Worm (Caenorhabditis elegans) whole organism, midembryonic: ENCODE measurements around the gene fbxc-43.

Experiments
- T22C8.4 ChIP-seq: fragments of 200-800 bp; sonication (Bioruptor generic); IDR thresholded peaks from 2 replicates; pipeline ENCODE4 v1.3.6; 2022; ENCODE audit warnings: missing genetic modification characterization, missing compliant biosample characterization
- cog-1 ChIP-seq: sonication (generic microtip); optimal IDR thresholded peaks from 2 replicates; lab custom pipeline; 2016; ENCODE audit warnings: missing genetic modification characterization, missing compliant biosample characterization
- flt-1 ChIP-seq: fragments of 200-800 bp; sonication (Bioruptor generic); IDR thresholded peaks from 2 replicates; pipeline ENCODE4 v1.3.6; 2022; ENCODE audit warnings: missing genetic modification characterization, missing compliant biosample characterization
- klf-2 ChIP-seq: fragments of 200-800 bp; sonication (Bioruptor generic); conservative IDR thresholded peaks from 2 replicates; pipeline ENCODE4 v1.3.6; 2022; ENCODE audit warnings: missing genetic modification reagents, missing genetic modification characterization, missing compliant biosample characterization
- med-1 ChIP-seq: sonication (generic microtip); optimal IDR thresholded peaks from 2 replicates; lab custom pipeline; 2017; ENCODE audit warnings: missing genetic modification characterization, mild to moderate bottlenecking, missing compliant biosample characterization, antibody characterized with exemption, missing genetic modification reagents; ENCODE audit not compliant: insufficient read depth
- ref-1 ChIP-seq: fragments of 200-800 bp; sonication (Bioruptor generic); conservative IDR thresholded peaks from 2 replicates; pipeline ENCODE4 v1.3.6; 2022; ENCODE audit warnings: missing genetic modification reagents, missing genetic modification characterization, missing compliant biosample characterization
- tab-1 ChIP-seq: fragments of 200-800 bp; sonication (Bioruptor generic); IDR thresholded peaks from 2 replicates; pipeline ENCODE4 v1.3.6; 2022; ENCODE audit warnings: missing genetic modification characterization, missing compliant biosample characterization
- ztf-23 ChIP-seq: fragments of 200-800 bp; sonication (Bioruptor generic); IDR thresholded peaks from 2 replicates; pipeline ENCODE4 v1.3.6; 2022; ENCODE audit warnings: missing genetic modification reagents, missing genetic modification characterization, missing compliant biosample characterization
- ztf-29 ChIP-seq: fragments of 200-800 bp; sonication (Bioruptor generic); IDR thresholded peaks from 2 replicates; pipeline ENCODE4 v1.3.6; 2022; ENCODE audit warnings: missing genetic modification reagents, missing genetic modification characterization, missing compliant biosample characterization

fbxc-43 gene

DNA sequence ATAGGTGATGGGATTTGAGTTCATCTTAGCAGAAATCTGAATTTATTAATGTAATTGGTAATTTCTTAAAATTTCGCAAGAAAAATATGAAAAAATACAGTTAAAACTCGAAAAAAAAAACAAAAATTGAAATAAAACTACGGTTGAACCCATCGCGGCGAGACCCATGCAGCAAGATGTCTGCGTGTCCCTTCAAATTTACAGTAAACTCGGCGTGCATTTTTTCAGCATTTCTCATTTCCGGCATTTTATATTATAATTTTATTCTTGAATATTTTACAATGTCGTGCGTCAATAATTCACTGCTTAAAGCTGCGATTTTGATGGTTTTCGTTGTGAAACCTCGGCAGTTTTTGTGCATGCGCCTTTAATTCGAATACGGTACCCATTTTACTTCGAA is at the start of gene fbxc-43:
TSS of gene fbxc-43 (minus strand) at position 38 of the 400 bp plus-strand sequence.
- TF ChIP-seq ztf-29 (no peak), ref-1 (GFP tag; lab: Robert Waterston, UW) (no peak), klf-2 (GFP tag; lab: Robert Waterston, UW) (no peak), med-1 (GFP tag; lab: Kevin White, UChicago) (no peak), tab-1 (GFP tag; lab: Robert Waterston, UW) (no peak), ztf-23 (GFP tag; lab: Robert Waterston, UW) (no peak), flt-1 (GFP tag; lab: Robert Waterston, UW) (no peak), T22C8.4 (no peak), cog-1 (tag; lab: Kevin White, UChicago) (no peak)

DNA sequence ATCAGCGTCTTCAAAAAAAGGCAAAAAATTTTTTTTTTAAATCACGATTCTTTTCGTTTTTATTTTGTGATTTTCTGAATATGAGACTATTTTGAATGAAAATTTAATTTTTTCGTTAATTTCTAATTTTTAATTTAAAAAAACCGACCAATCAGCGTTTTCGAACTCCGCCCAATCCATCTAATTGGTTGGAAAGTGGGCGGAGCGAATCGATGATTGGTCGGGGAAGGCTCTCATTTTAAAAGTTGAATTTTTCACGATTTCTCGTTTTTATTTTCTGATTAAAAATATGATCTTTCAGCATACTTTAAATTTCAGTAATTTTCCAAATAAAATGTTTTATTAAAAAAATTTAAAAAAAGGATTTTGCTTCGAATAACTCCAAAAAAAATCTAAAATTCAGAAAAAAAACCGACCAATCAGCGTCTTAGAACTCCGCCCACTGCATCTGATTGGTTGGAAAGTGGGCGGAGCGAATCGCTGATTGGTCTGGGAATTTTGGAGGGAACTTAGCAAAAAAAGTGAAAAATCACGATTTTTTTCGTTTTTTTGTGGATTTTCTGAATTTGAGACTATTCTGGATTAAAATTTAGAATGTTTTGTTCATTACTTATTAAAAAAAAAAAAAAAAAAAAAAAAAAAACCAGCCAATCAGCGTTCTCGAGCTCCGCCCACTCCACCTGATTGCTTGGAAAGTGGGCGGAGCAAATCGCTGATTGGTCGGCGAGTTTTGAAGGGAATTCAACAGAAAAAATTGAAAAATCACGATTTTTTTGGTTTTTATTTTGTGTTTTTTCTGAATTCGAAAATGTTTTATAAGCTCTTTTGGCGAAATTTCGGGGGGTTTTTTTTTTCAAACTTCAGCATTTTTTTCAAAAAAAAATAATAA is 48.8 kb upstream of the fbxc-43 start:
- TF ChIP-seq ref-1 (GFP tag; lab: Robert Waterston, UW) = no peak
- no peak for TF ChIP-seq ztf-23 (GFP tag; lab: Robert Waterston, UW)
- no peak for TF ChIP-seq tab-1 (GFP tag; lab: Robert Waterston, UW)
- no peak for TF ChIP-seq cog-1 (tag; lab: Kevin White, UChicago)
- TF ChIP-seq ztf-29 = no peak
- no peak for TF ChIP-seq T22C8.4
- TF ChIP-seq klf-2 (GFP tag; lab: Robert Waterston, UW) = no peak
- no peak for TF ChIP-seq med-1 (GFP tag; lab: Kevin White, UChicago)
- no peak for TF ChIP-seq flt-1 (GFP tag; lab: Robert Waterston, UW)

DNA sequence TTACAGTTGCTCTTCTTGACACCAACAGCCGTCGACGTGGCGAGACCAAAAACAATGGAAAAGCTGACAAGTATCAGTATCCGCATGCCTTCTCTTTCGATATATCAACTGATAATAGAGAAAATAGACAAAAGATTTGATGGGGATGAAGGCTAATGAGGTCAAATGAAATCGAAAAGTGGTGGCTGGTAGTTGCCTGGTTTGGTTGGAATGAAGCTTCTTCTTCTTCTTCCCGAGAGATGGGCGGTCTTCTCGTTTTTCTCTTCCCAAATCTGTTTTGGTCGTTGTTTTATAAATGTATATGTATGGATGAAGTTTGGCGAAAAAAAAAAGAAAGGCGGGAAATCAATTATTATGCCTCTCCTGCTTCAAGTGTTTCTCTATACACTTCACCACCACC is 45.9 kb upstream of the fbxc-43 start, which contains the start of gene C01F1.5:
TSS of gene C01F1.5 (minus strand) at position 103 of the 400 bp plus-strand sequence.
- 0 out of 2 replicates have a peak, but pooled peaks have one; percentile 34 for TF ChIP-seq flt-1 (GFP tag; lab: Robert Waterston, UW)
- no peak for TF ChIP-seq ztf-29

DNA sequence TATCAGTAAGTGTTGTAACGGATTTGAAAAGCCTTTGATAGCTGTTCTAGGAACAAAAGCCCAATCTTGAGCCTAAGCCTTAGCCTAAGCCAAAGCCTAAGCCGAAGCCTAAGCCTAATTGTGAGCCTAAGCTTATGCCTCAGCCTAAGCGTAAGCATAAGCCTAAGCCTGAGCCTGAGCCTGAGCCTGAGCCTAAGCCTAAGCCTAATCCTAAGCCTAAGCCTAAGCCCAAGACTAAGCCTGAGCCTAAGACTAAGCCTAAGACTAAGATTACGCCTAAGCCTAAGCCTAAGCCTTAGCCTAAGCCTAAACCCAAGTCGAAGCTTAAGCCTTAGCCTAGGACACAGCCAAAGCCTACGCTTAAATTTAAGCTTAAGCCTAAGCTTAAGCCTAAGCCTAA is 41.8 kb upstream of the fbxc-43 start:
- TF ChIP-seq med-1 (GFP tag; lab: Kevin White, UChicago) (no peak), flt-1 (GFP tag; lab: Robert Waterston, UW) (no peak), klf-2 (GFP tag; lab: Robert Waterston, UW) (no peak), ztf-23 (GFP tag; lab: Robert Waterston, UW) (no peak), ztf-29 (0 out of 2 replicates have a peak, but pooled peaks have one; percentile 32), ref-1 (GFP tag; lab: Robert Waterston, UW) (no peak), cog-1 (tag; lab: Kevin White, UChicago) (no peak)

DNA sequence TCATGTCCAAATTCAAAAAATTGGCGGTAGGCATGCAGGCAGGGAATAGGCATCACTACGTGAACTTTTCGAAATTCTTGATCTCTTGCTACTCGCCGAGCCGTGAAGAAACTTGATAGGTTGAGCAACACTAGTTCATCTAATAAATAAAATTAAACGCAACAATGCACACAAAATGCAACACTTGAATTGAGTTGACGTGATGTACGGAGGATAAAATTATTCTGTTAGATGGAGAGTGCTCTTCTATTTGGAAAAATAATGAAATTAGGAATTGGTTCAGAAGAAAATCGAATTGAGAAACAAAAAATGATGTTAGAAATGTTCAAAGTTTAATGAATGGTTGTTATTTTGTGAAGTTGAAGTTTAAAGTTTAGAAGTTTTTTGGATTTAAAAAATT is 41.1 kb upstream of the fbxc-43 start:
- TF ChIP-seq ref-1 (GFP tag; lab: Robert Waterston, UW) (no peak), klf-2 (GFP tag; lab: Robert Waterston, UW) (no peak), flt-1 (GFP tag; lab: Robert Waterston, UW) (no peak), tab-1 (GFP tag; lab: Robert Waterston, UW) (no peak), ztf-23 (GFP tag; lab: Robert Waterston, UW) (no peak)

DNA sequence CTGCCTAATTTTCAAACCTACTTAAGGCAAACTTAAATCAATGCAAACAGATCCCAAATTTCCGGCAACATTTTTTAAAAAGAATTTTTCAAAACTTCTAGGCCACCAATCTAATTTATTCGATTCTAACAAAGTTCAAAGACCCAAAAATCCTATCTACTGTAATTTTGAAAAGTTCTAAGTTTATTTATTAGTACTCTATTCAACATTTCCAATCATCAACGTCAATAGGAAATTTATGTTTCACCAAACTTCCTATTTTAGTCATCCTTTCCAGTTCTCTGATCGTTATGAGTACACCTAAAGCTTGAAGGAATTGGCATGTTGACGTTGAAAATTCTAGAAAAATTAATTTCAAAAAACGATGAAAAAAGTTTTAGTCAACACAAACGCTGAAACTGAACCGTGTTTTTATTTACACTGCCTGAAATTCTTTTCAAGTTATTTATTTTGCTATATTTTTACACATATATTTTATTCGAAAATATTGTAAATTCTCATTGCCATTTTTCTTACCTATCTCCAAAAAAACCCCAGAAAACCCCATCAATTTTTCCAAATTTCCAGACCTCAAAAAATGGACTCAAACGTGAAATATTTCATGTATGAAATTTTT is 39.9 kb upstream of the fbxc-43 start, which contains the start of gene npr-42:
TSS of gene npr-42 (plus strand) at position 566 of the 616 bp plus-strand sequence.
- no peak for TF ChIP-seq ztf-23 (GFP tag; lab: Robert Waterston, UW)
- TF ChIP-seq tab-1 (GFP tag; lab: Robert Waterston, UW) = no peak

DNA sequence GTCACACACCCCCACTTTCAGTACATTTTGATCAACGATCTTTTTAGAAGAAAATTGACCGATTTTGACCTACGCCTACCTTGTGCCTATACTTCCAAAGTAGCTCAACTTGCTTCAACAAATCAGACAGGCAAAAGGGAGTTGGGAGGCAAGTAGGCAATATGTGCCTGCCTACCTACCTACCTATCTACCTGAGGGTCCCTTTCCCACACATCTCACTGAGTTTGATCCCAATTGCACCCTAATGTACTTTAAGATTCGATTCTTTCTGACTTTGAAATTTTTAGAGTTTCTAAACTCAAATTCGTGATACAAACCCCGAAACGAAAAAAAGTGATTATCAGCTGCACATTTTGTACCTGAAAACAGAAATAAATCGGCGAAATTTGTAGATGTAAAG is 31.9 kb upstream of the fbxc-43 start:
- TF ChIP-seq ztf-23 (GFP tag; lab: Robert Waterston, UW) (no peak), flt-1 (GFP tag; lab: Robert Waterston, UW) (no peak), ref-1 (GFP tag; lab: Robert Waterston, UW) (no peak), cog-1 (tag; lab: Kevin White, UChicago) (no peak), ztf-29 (no peak), T22C8.4 (no peak), tab-1 (GFP tag; lab: Robert Waterston, UW) (no peak), med-1 (GFP tag; lab: Kevin White, UChicago) (no peak), klf-2 (GFP tag; lab: Robert Waterston, UW) (no peak)

DNA sequence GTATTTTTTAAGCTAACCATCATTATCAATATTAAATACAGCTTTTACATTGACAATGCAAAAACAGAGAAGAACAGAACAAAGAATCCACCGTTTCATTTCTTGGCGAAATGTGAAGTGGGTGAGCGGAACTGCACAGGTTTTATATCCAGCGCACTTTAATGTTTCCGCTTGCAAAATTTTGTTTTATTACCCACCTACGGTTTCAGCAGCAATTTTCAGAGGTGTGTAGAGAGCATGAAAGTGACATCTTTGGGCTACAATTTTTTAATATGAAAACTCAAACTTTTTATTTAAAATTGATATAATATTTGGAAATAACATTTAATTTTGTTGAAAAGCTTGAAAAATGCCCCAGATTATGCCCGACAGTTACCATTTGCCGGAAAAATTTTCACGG is 22.9 kb upstream of the fbxc-43 start, which contains the start of gene clec-135:
TSS of gene clec-135 (minus strand) at position 101 of the 400 bp plus-strand sequence.
- no peak for TF ChIP-seq T22C8.4

DNA sequence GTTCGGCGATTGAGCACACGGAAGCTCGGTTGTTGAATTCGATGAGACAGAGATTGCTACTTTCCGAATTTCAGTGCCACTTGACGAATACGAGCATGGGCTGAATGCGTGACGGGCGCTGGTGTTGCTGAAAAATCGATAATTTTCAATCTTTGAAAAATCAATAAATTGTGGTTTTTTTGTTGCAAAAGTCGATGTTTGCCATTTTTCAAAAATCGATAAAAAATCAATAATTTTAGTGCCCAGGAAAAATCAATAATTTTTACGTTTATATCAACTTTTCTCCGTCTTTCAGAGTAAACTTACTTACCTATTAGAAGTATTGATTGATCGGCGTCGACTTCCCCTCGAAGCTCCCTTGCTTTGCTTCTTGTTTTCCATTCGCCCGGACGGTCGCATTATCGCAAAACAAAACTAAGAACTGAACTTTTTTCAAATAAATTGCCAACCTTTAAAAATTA is 20.8 kb upstream of the fbxc-43 start, which contains the start of gene C16A11.7:
TSS of gene C16A11.7 (minus strand) at position 411 of the 461 bp plus-strand sequence.
- TF ChIP-seq tab-1 (GFP tag; lab: Robert Waterston, UW) = no peak
- peak; percentile 89 for TF ChIP-seq T22C8.4
- no peak for TF ChIP-seq flt-1 (GFP tag; lab: Robert Waterston, UW)
- no peak for TF ChIP-seq cog-1 (tag; lab: Kevin White, UChicago)
- no peak for TF ChIP-seq ref-1 (GFP tag; lab: Robert Waterston, UW)
- TF ChIP-seq med-1 (GFP tag; lab: Kevin White, UChicago) = no peak
- TF ChIP-seq ztf-29 = no peak
